Fruit fly (Drosophila melanogaster) whole organism, wandering third instar larva: Measurements from ENCODE around the gene CG6739.

Experiments used
- Abd-B ChIP-seq: fragments of >200 bp; optimal IDR thresholded peaks from 2 replicates; lab custom pipeline; 2017; ENCODE audit warnings: missing biosample characterization, missing genetic modification characterization
- CG32264 ChIP-seq: fragments of 200-800 bp; sonication (Bioruptor generic); optimal IDR thresholded peaks from 2 replicates; lab custom pipeline; 2016; ENCODE audit warnings: missing biosample characterization, missing genetic modification characterization
- Dfd ChIP-seq: fragments of >200 bp; optimal IDR thresholded peaks from 2 replicates; lab custom pipeline; 2017; ENCODE audit warnings: missing biosample characterization, missing genetic modification characterization
- Jra ChIP-seq: sonication (Bioruptor generic); optimal IDR thresholded peaks from 2 replicates; lab custom pipeline; 2016; ENCODE audit warnings: missing biosample characterization, missing genetic modification characterization
- lola ChIP-seq: fragments of >200 bp; optimal IDR thresholded peaks from 2 replicates; lab custom pipeline; 2017; ENCODE audit warnings: missing biosample characterization, missing genetic modification characterization

- TF ChIP-seq lola (GFP tag; lab: Kevin White, UChicago) (no peak), Jra (GFP tag; lab: Kevin White, UChicago) (no peak), Abd-B (GFP tag; lab: Kevin White, UChicago) (no peak), CG32264 (GFP tag; lab: Kevin White, UChicago) (no peak), Dfd (GFP tag; lab: Kevin White, UChicago) (no peak)
These were observed 51.4 kb downstream of the CG6739 start for dm6 chr2L:7659561-7659960.
